Worm (Caenorhabditis elegans): ENCODE results near the gene dhhc-9.

- TF ChIP-seq ceh-30 (tag; optimal IDR thresholded peaks at IDR 0.05) (no peak), nhr-11 (tag; optimal IDR thresholded peaks at IDR 0.05) (no peak), npax-4 (tag; optimal IDR thresholded peaks at IDR 0.05) (no peak), K09A11.1 (tag; optimal IDR thresholded peaks at IDR 0.05; ENCODE audit: insufficient read depth) (no peak), ets-4 (tag; optimal IDR thresholded peaks at IDR 0.05) (no peak), hlh-6 (tag; optimal IDR thresholded peaks at IDR 0.05) (no peak)
Measured at ce11 chrX:2368042-2368814, 33.6 kb downstream of the dhhc-9 start.
